Worm (Caenorhabditis elegans) whole organism, L1 larva: ENCODE results near the gene ubh-4.

Experiments
- F16B12.6 ChIP-seq: fragments of 150-350 bp; optimal IDR thresholded peaks from 2 replicates; lab custom pipeline; 2014; ENCODE audit warnings: missing biosample characterization, missing genetic modification characterization
- alr-1 ChIP-seq: fragments of 200-800 bp; sonication (Bioruptor generic); optimal IDR thresholded peaks from 2 replicates; lab custom pipeline; 2018; ENCODE audit warnings: borderline replicate concordance, mild to moderate bottlenecking, missing genetic modification characterization, missing compliant biosample characterization
- ama-1 ChIP-seq: fragments of 150-350 bp; optimal IDR thresholded peaks from 2 replicates; lab custom pipeline; 2014
- blmp-1 ChIP-seq: fragments of 150-350 bp; optimal IDR thresholded peaks from 2 replicates; lab custom pipeline; 2014; ENCODE audit warnings: missing biosample characterization, missing genetic modification characterization
- ceh-82 ChIP-seq, 3 experiments: fragments of 150-350 bp in 1 of 3; sonication (generic microtip) in 2 of 3; optimal IDR thresholded peaks; 2 replicates each; lab custom pipeline; 2014 to 2017; ENCODE audit warnings: missing biosample characterization in 3 of 3, missing genetic modification characterization in 3 of 3
- dpl-1 ChIP-seq, 3 experiments: fragments of 150-350 bp in 2 of 3; sonication (generic microtip) in 1 of 3; optimal IDR thresholded peaks; 2 replicates each; lab custom pipeline; 2014 to 2017; ENCODE audit warnings: missing biosample characterization in 3 of 3, missing genetic modification characterization in 3 of 3, missing genetic modification reagents in 3 of 3
- dsc-1 ChIP-seq: sonication (generic microtip); optimal IDR thresholded peaks from 2 replicates; lab custom pipeline; 2016; ENCODE audit warnings: mild to moderate bottlenecking, missing genetic modification characterization, missing compliant biosample characterization
- efl-3 ChIP-seq: fragments of 200-800 bp; sonication (Bioruptor generic); optimal IDR thresholded peaks from 2 replicates; lab custom pipeline; 2018; ENCODE audit warnings: mild to moderate bottlenecking, missing genetic modification characterization, missing compliant biosample characterization
- elt-2 ChIP-seq: sonication (generic microtip); optimal IDR thresholded peaks from 2 replicates; lab custom pipeline; 2016; ENCODE audit warnings: missing genetic modification characterization, mild to moderate bottlenecking, inconsistent platforms, missing compliant biosample characterization, missing genetic modification reagents
- elt-3 ChIP-seq, 6 experiments: fragments of 150-350 bp in 1 of 6; sonication (generic microtip); optimal IDR thresholded peaks; 2 replicates each; lab custom pipeline; 2017 to 2018; ENCODE audit warnings: missing biosample characterization in 6 of 6, missing genetic modification characterization in 6 of 6, inconsistent platforms in 1 of 6
- fkh-10 ChIP-seq: sonication (generic microtip); optimal IDR thresholded peaks from 2 replicates; lab custom pipeline; 2017; ENCODE audit warnings: missing biosample characterization, missing genetic modification reagents, missing genetic modification characterization
- grh-1 ChIP-seq: fragments of 200-800 bp; sonication (Bioruptor generic); IDR thresholded peaks from 2 replicates; pipeline ENCODE4 v1.3.6; 2022; ENCODE audit warnings: missing genetic modification reagents, missing genetic modification characterization, missing compliant biosample characterization
- hlh-4 ChIP-seq: sonication (generic microtip); optimal IDR thresholded peaks from 2 replicates; lab custom pipeline; 2016; ENCODE audit warnings: mild to moderate bottlenecking, missing genetic modification characterization, missing compliant biosample characterization
- isw-1 ChIP-seq: fragments of 200-800 bp; sonication (Bioruptor generic); IDR thresholded peaks from 2 replicates; pipeline ENCODE4 v1.3.6; 2022; ENCODE audit warnings: missing genetic modification characterization, missing compliant biosample characterization
- lin-13 ChIP-seq: fragments of 150-350 bp; optimal IDR thresholded peaks from 2 replicates; lab custom pipeline; 2014; ENCODE audit warnings: missing biosample characterization, missing genetic modification reagents, missing genetic modification characterization
- lin-14 ChIP-seq: fragments of 200-800 bp; sonication (Bioruptor generic); optimal IDR thresholded peaks from 2 replicates; lab custom pipeline; 2018; ENCODE audit warnings: mild to moderate bottlenecking, missing genetic modification characterization, moderate library complexity, missing compliant biosample characterization
- lin-15B ChIP-seq: fragments of 150-350 bp; sonication (generic microtip); optimal IDR thresholded peaks from 3 replicates; lab custom pipeline; 2014; ENCODE audit warnings: missing biosample characterization, missing genetic modification characterization
- lin-39 ChIP-seq: fragments of 150-350 bp; optimal IDR thresholded peaks from 2 replicates; lab custom pipeline; 2014; ENCODE audit warnings: missing biosample characterization, missing genetic modification reagents, missing genetic modification characterization
- lir-3 ChIP-seq: sonication (generic microtip); optimal IDR thresholded peaks from 2 replicates; lab custom pipeline; 2016; ENCODE audit warnings: mild to moderate bottlenecking, missing genetic modification characterization, moderate library complexity, missing compliant biosample characterization; ENCODE audit not compliant: poor library complexity
- lsy-2 ChIP-seq, 2 experiments: fragments of 150-350 bp; optimal IDR thresholded peaks; 2 replicates each; lab custom pipeline; 2014; ENCODE audit warnings: missing biosample characterization in 2 of 2, missing genetic modification characterization in 2 of 2
- mdl-1 ChIP-seq, 2 experiments: fragments of 150-350 bp; optimal IDR thresholded peaks; 2 replicates each; lab custom pipeline; 2014 to 2017; ENCODE audit warnings: missing biosample characterization in 2 of 2, missing genetic modification characterization in 2 of 2, inconsistent platforms in 1 of 2
- nhr-19 ChIP-seq: fragments of 200-800 bp; sonication (Bioruptor generic); conservative IDR thresholded peaks from 2 replicates; pipeline ENCODE4 v1.3.6; 2022; ENCODE audit warnings: missing genetic modification characterization, missing compliant biosample characterization
- nhr-20 ChIP-seq: sonication (generic microtip); optimal IDR thresholded peaks from 2 replicates; lab custom pipeline; 2016; ENCODE audit warnings: mild to moderate bottlenecking, missing genetic modification characterization, missing compliant biosample characterization
- nhr-237 ChIP-seq: fragments of 150-350 bp; optimal IDR thresholded peaks from 2 replicates; lab custom pipeline; 2014; ENCODE audit warnings: missing biosample characterization, missing genetic modification characterization
- nhr-47 ChIP-seq: sonication (generic microtip); optimal IDR thresholded peaks from 2 replicates; lab custom pipeline; 2016; ENCODE audit warnings: mild to moderate bottlenecking, missing genetic modification characterization, moderate library complexity, missing compliant biosample characterization
- nhr-71 ChIP-seq: sonication (generic microtip); optimal IDR thresholded peaks from 2 replicates; lab custom pipeline; 2016; ENCODE audit warnings: mild to moderate bottlenecking, missing genetic modification characterization, moderate library complexity, missing compliant biosample characterization
- nhr-85 ChIP-seq: sonication (generic microtip); peaks from one replicate; lab custom pipeline; 2016; ENCODE audit warnings: missing genetic modification characterization, inconsistent platforms, missing compliant biosample characterization
- nhr-90 ChIP-seq: sonication (generic microtip); optimal IDR thresholded peaks from 2 replicates; lab custom pipeline; 2016; ENCODE audit warnings: mild to moderate bottlenecking, missing genetic modification characterization, missing compliant biosample characterization; ENCODE audit not compliant: poor library complexity
- pax-3 ChIP-seq: fragments of 200-800 bp; sonication (Bioruptor generic); optimal IDR thresholded peaks from 2 replicates; lab custom pipeline; 2018; ENCODE audit warnings: mild to moderate bottlenecking, missing genetic modification characterization, moderate library complexity, missing compliant biosample characterization
- pqm-1 ChIP-seq: sonication (generic microtip); optimal IDR thresholded peaks from 3 replicates; lab custom pipeline; 2017; ENCODE audit warnings: missing biosample characterization, missing genetic modification characterization
- snpc-4 ChIP-seq: fragments of 150-350 bp; optimal IDR thresholded peaks from 2 replicates; lab custom pipeline; 2014; ENCODE audit warnings: missing biosample characterization, missing genetic modification characterization
- snu-23 ChIP-seq: sonication (generic microtip); optimal IDR thresholded peaks from 2 replicates; lab custom pipeline; 2016; ENCODE audit warnings: missing genetic modification characterization, missing compliant biosample characterization
- sox-4 ChIP-seq: sonication (generic microtip); optimal IDR thresholded peaks from 2 replicates; lab custom pipeline; 2016; ENCODE audit warnings: missing genetic modification characterization, missing compliant biosample characterization
- sptf-1 ChIP-seq: fragments of 150-350 bp; optimal IDR thresholded peaks from 2 replicates; lab custom pipeline; 2014; ENCODE audit warnings: missing biosample characterization, missing genetic modification characterization
- swsn-7 ChIP-seq: sonication (generic microtip); optimal IDR thresholded peaks from 2 replicates; lab custom pipeline; 2016; ENCODE audit warnings: missing genetic modification characterization, missing compliant biosample characterization
- tbx-2 ChIP-seq: sonication (generic microtip); optimal IDR thresholded peaks from 2 replicates; lab custom pipeline; 2016; ENCODE audit warnings: missing genetic modification characterization, missing compliant biosample characterization
- tlp-1 ChIP-seq: fragments of 150-350 bp; optimal IDR thresholded peaks from 2 replicates; lab custom pipeline; 2014; ENCODE audit warnings: missing biosample characterization, missing genetic modification characterization
- unc-30 ChIP-seq: sonication (generic microtip); optimal IDR thresholded peaks from 2 replicates; lab custom pipeline; 2017; ENCODE audit warnings: missing biosample characterization, missing genetic modification characterization
- vab-15 ChIP-seq: sonication (generic microtip); optimal IDR thresholded peaks from 2 replicates; lab custom pipeline; 2017; ENCODE audit warnings: missing genotype, mild to moderate bottlenecking, missing genetic modification characterization, missing compliant biosample characterization
- xbp-1 ChIP-seq: sonication (generic microtip); optimal IDR thresholded peaks from 2 replicates; lab custom pipeline; 2016; ENCODE audit warnings: missing genetic modification characterization, missing compliant biosample characterization
- ztf-11 ChIP-seq, 2 experiments: sonication (generic microtip); optimal IDR thresholded peaks; 2 replicates each; lab custom pipeline; 2016 to 2017; ENCODE audit warnings: missing genetic modification characterization in 2 of 2, missing biosample characterization in 1 of 2, missing compliant biosample characterization in 1 of 2
- ztf-4 ChIP-seq: fragments of 150-350 bp; optimal IDR thresholded peaks from 2 replicates; lab custom pipeline; 2014; ENCODE audit warnings: missing biosample characterization, missing genetic modification characterization

Gene ubh-4

DNA sequence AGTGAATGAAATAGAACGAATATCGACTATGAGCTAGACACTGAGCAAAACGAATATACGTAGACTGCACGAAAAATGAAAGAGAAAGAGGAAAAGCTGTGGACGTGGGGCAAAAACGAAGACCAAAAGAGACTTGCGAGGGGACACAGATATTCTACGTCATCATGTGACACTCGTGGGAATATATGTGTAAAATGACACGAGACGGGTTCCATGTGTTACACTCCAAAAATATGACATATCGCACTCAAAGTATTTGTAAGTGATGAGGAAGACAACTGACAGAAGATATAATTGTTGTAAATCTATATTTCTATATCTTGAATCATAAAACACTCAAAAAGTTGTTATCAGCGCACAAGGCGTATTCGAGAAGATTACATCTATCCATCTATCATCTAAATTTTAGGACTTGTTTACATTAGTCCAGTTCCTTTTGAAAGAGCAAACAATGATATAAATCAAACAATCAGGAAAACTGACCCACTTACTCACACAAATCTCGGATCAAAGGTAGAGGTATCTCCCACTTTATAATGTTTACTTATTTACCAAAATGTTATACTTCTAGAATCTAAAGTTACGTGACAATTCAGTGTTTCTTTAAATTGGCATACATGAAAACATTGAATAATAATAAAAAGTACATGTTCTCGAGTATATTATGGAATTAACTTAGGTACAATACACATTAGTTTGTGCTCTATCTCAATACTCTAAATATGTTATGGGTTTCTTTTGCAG is 32.6 kb upstream of the ubh-4 start (continued):
- peak; percentile 59 for TF ChIP-seq blmp-1
- peak; percentile 81 for TF ChIP-seq nhr-19 (GFP tag; lab: Robert Waterston, UW)
- TF ChIP-seq ama-1 (lab: Kevin White, UChicago), result no peak

DNA sequence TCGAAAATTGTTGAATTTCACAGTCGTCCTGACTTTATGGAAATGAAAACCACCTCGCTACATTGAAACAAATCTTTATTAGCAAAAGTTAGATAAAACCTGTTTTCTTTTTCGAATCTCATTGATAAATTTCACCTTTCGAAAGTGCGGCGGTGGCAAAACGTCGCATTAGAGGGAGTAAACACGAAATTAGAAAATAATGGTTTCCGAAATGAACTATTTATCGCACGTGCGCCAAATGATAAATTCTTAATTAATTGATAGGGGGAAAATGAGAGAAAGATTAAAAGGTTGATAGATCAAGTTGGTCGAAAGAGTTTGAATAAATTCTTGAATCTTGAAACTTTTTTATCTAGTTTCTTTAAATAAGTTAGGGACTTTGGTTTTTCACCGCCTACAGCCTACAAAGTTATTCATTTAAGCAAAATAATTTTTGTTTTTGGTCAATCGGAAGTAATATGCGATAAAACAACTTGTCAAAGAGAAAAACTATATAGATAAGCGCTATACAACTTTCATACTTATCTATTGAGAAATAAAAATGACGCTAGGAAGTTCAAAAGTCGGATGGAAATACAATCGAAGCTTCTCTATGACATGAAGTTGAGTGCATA is 31.7 kb upstream of the ubh-4 start:
- TF ChIP-seq snpc-4 (tag; lab: Kevin White, UChicago) (no peak), nhr-85 (tag; lab: Kevin White, UChicago) (peak; percentile 86), snu-23 (GFP tag; lab: Kevin White, UChicago) (peak; percentile 3), lin-14 (GFP tag; lab: Kevin White, UChicago) (peak; percentile 46), nhr-47 (tag; lab: Kevin White, UChicago) (no peak), nhr-20 (peak; percentile 37), grh-1 (GFP tag; lab: Robert Waterston, UW) (0 out of 2 replicates have a peak, but pooled peaks have one; percentile 18), elt-2 (tag; lab: Kevin White, UChicago) (peak; percentile 66), blmp-1 (peak; percentile 92), tbx-2 (tag; lab: Kevin White, UChicago) (peak; percentile 13), nhr-71 (tag; lab: Kevin White, UChicago) (peak; percentile 37), nhr-237 (tag; lab: Kevin White, UChicago) (no peak), elt-3 (tag; optimal IDR thresholded peaks at IDR 0.05; lab: Kevin White, UChicago) (peak in 5 of 6 experiments; percentile 18 to 66 (median 33))

DNA sequence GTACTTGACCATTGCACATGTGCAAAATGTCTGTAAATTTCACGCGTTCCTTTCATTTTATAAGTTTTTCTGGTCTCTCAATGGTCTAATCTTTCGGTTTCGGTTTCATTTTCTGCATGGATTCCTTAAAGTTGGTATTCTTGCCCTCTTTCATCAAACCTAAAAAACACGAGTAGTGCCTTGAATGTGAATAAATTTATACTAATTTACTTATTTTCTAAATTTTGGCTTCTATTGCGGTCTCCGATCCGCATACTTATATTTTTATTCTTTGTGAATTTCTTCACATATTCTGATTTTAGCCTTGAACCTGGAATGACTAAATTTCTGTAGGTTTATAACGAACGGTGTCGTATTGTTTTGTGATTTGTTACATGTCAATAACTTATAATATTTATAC is 26.6 kb upstream of the ubh-4 start, which contains the start of gene pdha-1:
Gene pdha-1 (plus strand): TSS at position 301 of the 400 bp plus-strand sequence.
- no peak for TF ChIP-seq fkh-10
- no peak for TF ChIP-seq lin-39 (tag; lab: Kevin White, UChicago)
- TF ChIP-seq ama-1 (lab: Kevin White, UChicago), result no peak
- TF ChIP-seq vab-15 (tag; lab: Kevin White, UChicago), result no peak
- TF ChIP-seq unc-30, result no peak
- TF ChIP-seq sptf-1, result no peak
- TF ChIP-seq isw-1 (GFP tag; lab: Robert Waterston, UW), result no peak
- no peak for TF ChIP-seq sox-4 (tag; lab: Kevin White, UChicago)
- TF ChIP-seq ceh-82 (tag; optimal IDR thresholded peaks at IDR 0.05; lab: Kevin White, UChicago), result no peak
- no peak for TF ChIP-seq pqm-1 (tag; lab: Kevin White, UChicago)
- no peak for TF ChIP-seq nhr-90 (tag; lab: Kevin White, UChicago)
- no peak for TF ChIP-seq nhr-20
- TF ChIP-seq ztf-4, result no peak

DNA sequence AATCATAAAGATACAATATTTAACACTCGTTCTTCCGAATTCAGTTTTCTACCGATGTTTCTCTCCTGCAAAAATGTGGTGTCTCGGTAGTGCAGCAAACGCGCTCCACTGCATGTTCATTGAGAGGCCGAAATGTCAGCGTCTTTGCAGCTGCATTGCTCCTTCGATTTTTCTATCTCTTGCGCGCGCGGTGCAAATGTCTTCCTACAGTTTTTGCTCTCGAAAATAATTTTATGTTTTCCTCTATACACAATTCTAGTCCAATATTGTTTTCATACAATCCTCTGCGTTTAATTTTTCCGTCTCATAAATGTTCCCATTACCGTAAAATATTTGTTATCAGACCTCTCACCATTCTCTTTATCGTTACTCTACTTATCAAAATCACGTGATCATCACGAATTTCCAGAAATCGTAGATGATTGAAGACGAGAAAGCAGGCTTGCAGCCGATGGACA is 23.0 kb upstream of the ubh-4 start, which contains the start of gene ufd-2:
Gene ufd-2 (plus strand): TSS at position 408 of the 458 bp plus-strand sequence.
- TF ChIP-seq snu-23 (GFP tag; lab: Kevin White, UChicago) (peak; percentile 65), lsy-2 (tag; optimal IDR thresholded peaks at IDR 0.05; lab: Kevin White, UChicago) (peak; percentile 67 to 89), alr-1 (tag; lab: Kevin White, UChicago) (no peak), ztf-11 (tag; optimal IDR thresholded peaks at IDR 0.05; lab: Kevin White, UChicago) (peak in 1 of 2 experiments; percentile 25), hlh-4 (tag; lab: Kevin White, UChicago) (no peak), unc-30 (no peak), efl-3 (GFP tag; lab: Kevin White, UChicago) (no peak), xbp-1 (peak; percentile 54), dsc-1 (tag; lab: Kevin White, UChicago) (peak; percentile 30), nhr-90 (tag; lab: Kevin White, UChicago) (peak; percentile 60), lin-14 (GFP tag; lab: Kevin White, UChicago) (peak; percentile 80), mdl-1 (tag; optimal IDR thresholded peaks at IDR 0.05; lab: Kevin White, UChicago) (peak in 1 of 2 experiments; percentile 35), ceh-82 (tag; optimal IDR thresholded peaks at IDR 0.05; lab: Kevin White, UChicago) (peak; percentile 45 to 76 (median 74)), swsn-7 (tag; lab: Kevin White, UChicago) (peak; percentile 55), pqm-1 (tag; lab: Kevin White, UChicago) (no peak), lir-3 (tag; lab: Kevin White, UChicago) (peak; percentile 68), tbx-2 (tag; lab: Kevin White, UChicago) (no peak), isw-1 (GFP tag; lab: Robert Waterston, UW) (peak; percentile 22), F16B12.6 (tag; lab: Kevin White, UChicago) (peak; percentile 66), tlp-1 (tag; lab: Kevin White, UChicago) (peak; percentile 23), nhr-20 (peak; percentile 70), nhr-71 (tag; lab: Kevin White, UChicago) (peak; percentile 74), lin-15B (tag; lab: Kevin White, UChicago) (peak; percentile 90), dpl-1 (GFP tag; optimal IDR thresholded peaks at IDR 0.05; lab: Kevin White, UChicago) (peak; percentile 61 to 75 (median 66)), lin-13 (peak; percentile 53), pax-3 (tag; lab: Kevin White, UChicago) (peak; percentile 60)
